Fruit fly (Drosophila melanogaster): ENCODE results near the gene CG17361.

CG17361 gene

DNA sequence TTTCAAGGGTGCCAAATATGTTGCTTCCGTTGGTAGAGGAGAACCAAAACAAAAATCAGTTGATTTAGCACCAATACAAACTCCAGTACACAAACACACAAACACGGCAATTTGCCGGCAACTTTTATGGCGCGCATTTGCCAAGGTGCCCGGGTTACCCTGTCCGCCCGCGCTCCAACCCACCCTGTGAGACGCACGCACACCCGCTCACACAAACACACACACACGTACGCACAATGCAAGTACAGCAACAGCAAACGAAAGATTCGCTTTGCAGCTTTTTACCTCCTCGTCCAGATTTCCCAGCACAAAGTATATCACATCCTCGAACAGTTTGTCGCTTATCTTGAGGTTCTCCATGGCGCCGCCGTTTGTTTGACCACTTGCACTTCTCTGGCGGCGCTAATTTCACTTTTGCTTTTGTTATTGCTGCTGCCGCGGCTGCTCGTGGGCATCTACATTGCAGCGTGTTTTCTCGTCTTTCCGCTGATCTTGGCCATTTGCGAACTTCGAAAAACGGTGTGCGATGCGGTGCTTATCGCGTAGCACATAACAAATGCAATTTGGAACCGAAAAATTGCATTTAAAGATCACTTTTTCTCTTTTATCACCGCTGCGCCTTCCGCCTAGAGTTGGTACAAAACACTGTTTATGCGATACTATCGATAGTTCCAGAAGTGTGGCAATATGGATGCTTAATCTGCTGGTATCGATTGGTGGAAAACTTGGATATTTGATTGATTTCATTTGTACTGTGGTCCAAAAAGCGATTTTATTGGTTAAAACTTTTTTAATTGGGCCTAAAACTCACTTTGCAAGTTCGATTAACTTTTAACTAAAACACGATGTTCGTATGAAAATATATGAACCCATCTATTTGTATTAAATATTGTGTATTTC lies 31.7 kb downstream of the CG17361 start, which contains the start of gene Ptip (continued):
- TF ChIP-seq CG6689 (GFP tag; IDR thresholded peaks at IDR 0.05) = no peak
- no peak for TF ChIP-seq Stat92E (GFP tag; optimal IDR thresholded peaks at IDR 0.05)
- TF ChIP-seq bigmax (GFP tag; optimal IDR thresholded peaks at IDR 0.05) = peak; percentile 50
- no peak for TF ChIP-seq Jarid2 (GFP tag; optimal IDR thresholded peaks at IDR 0.05)
- TF ChIP-seq CG14710 (tag; optimal IDR thresholded peaks at IDR 0.05) = peak; percentile 79
- peak; percentile 52 for TF ChIP-seq CG12659 (GFP tag; optimal IDR thresholded peaks at IDR 0.05)
- TF ChIP-seq CG2120 (GFP tag; optimal IDR thresholded peaks at IDR 0.05) = peak; percentile 39
- TF ChIP-seq CG11504 (tag; optimal IDR thresholded peaks at IDR 0.05) = no peak
- no peak for TF ChIP-seq CG11093 (GFP tag; IDR thresholded peaks at IDR 0.05)
- peak; percentile 98 for TF ChIP-seq CG6791 (GFP tag; IDR thresholded peaks at IDR 0.05; ENCODE audit: partially characterized antibody)
- TF ChIP-seq CG17612 (GFP tag; IDR thresholded peaks at IDR 0.05) = no peak
- no peak for TF ChIP-seq nom (GFP tag; optimal IDR thresholded peaks at IDR 0.05)
- TF ChIP-seq Lhr (GFP tag; optimal IDR thresholded peaks at IDR 0.05) = peak; percentile 29
- no peak for TF ChIP-seq Ptx1 (GFP tag; IDR thresholded peaks at IDR 0.05)
- TF ChIP-seq sob (GFP tag; IDR thresholded peaks at IDR 0.05) = peak; percentile 31; the same call in 1 of the 2 replicates
- TF ChIP-seq kah (GFP tag; optimal IDR thresholded peaks at IDR 0.05) = peak; percentile 69
- peak; percentile 40 for TF ChIP-seq CG10267 (tag; optimal IDR thresholded peaks at IDR 0.05)
- no peak for TF ChIP-seq CG4820 (GFP tag; optimal IDR thresholded peaks at IDR 0.05)
- TF ChIP-seq CG14667 (GFP tag; IDR thresholded peaks at IDR 0.05) = no peak
- peak; percentile 48 for TF ChIP-seq dm (GFP tag; optimal IDR thresholded peaks at IDR 0.05)
- TF ChIP-seq Atf3 (GFP tag; optimal IDR thresholded peaks at IDR 0.05) = no peak
- no peak for TF ChIP-seq gsb-n (tag; optimal IDR thresholded peaks at IDR 0.05)
- TF ChIP-seq CG4328 (GFP tag; optimal IDR thresholded peaks at IDR 0.05) = no peak
- TF ChIP-seq Gsc (GFP tag; IDR thresholded peaks at IDR 0.05) = no peak
- peak; percentile 6 for TF ChIP-seq CG1792 (GFP tag; optimal IDR thresholded peaks at IDR 0.05)
- no peak for TF ChIP-seq CG16815 (GFP tag; optimal IDR thresholded peaks at IDR 0.05)
- no peak for TF ChIP-seq Ssrp (tag; optimal IDR thresholded peaks at IDR 0.05)
- no peak for TF ChIP-seq CG1603 (tag; optimal IDR thresholded peaks at IDR 0.05)
- TF ChIP-seq tap (tag; optimal IDR thresholded peaks at IDR 0.05) = no peak
- TF ChIP-seq Fer2 (tag; optimal IDR thresholded peaks at IDR 0.05) = no peak
- peak; percentile 48 for TF ChIP-seq CrebB (tag; optimal IDR thresholded peaks at IDR 0.05)
- no peak for TF ChIP-seq B-H1 (GFP tag; IDR thresholded peaks at IDR 0.05)
- no peak for TF ChIP-seq chif (GFP tag; optimal IDR thresholded peaks at IDR 0.05)
- TF ChIP-seq eve (GFP tag; optimal IDR thresholded peaks at IDR 0.05) = no peak
- no peak for TF ChIP-seq CG32767 (GFP tag; IDR thresholded peaks at IDR 0.05)
- TF ChIP-seq dmrt11E (tag; optimal IDR thresholded peaks at IDR 0.05) = no peak
- no peak for TF ChIP-seq Asciz (GFP tag; optimal IDR thresholded peaks at IDR 0.05)
- no peak for TF ChIP-seq Camta (GFP tag; optimal IDR thresholded peaks at IDR 0.05)
- TF ChIP-seq Trl (optimal IDR thresholded peaks at IDR 0.05) = no peak
- TF ChIP-seq Trl (GFP tag; optimal IDR thresholded peaks at IDR 0.05) = no peak
- peak; percentile 75 for TF ChIP-seq Ets65A (GFP tag)
- TF ChIP-seq CG33557 (GFP tag; optimal IDR thresholded peaks at IDR 0.05) = peak; percentile 40
- TF ChIP-seq cwo (GFP tag; optimal IDR thresholded peaks at IDR 0.05) = no peak
- TF ChIP-seq B-H2 (GFP tag; optimal IDR thresholded peaks at IDR 0.05) = peak; percentile 56
- no peak for TF ChIP-seq CG12071 (GFP tag; optimal IDR thresholded peaks at IDR 0.05)
- TF ChIP-seq CG11560 (tag; IDR thresholded peaks at IDR 0.05) = no peak
- peak; percentile 26 for TF ChIP-seq grau (tag; optimal IDR thresholded peaks at IDR 0.05)
- peak; percentile 40 for TF ChIP-seq pfk (GFP tag; optimal IDR thresholded peaks at IDR 0.05)
- no peak for TF ChIP-seq croc (GFP tag; conservative IDR thresholded peaks at IDR 0.05)
